Worm (Caenorhabditis elegans) whole organism, late embryonic: ENCODE results near the gene mrp-7.

Experiments
- ceh-22 ChIP-seq: sonication (generic microtip); optimal IDR thresholded peaks from 2 replicates; lab custom pipeline; 2017; ENCODE audit warnings: missing biosample characterization, missing genetic modification characterization
- fkh-10 ChIP-seq: fragments of 150-350 bp; optimal IDR thresholded peaks from 2 replicates; lab custom pipeline; 2014; ENCODE audit warnings: missing biosample characterization, missing genetic modification reagents, missing genetic modification characterization
- hlh-30 ChIP-seq: sonication (generic microtip); optimal IDR thresholded peaks from 2 replicates; lab custom pipeline; 2017; ENCODE audit warnings: antibody characterized with exemption, missing genetic modification characterization, missing compliant biosample characterization; ENCODE audit not compliant: insufficient read depth
- hlh-6 ChIP-seq: sonication (generic microtip); optimal IDR thresholded peaks from 2 replicates; lab custom pipeline; 2016; ENCODE audit warnings: missing genotype, missing genetic modification characterization, missing compliant biosample characterization
- pqm-1 ChIP-seq: sonication (generic microtip); optimal IDR thresholded peaks from 2 replicates; lab custom pipeline; 2016; ENCODE audit warnings: missing genetic modification characterization, missing compliant biosample characterization

ce11 chrV:19669959-19670358 lies 4.7 kb upstream of the mrp-7 start, which contains the start of gene Y43F8C.11:
- no peak for TF ChIP-seq ceh-22 (tag; lab: Kevin White, UChicago)
- TF ChIP-seq hlh-6, result no peak
- TF ChIP-seq hlh-30 (tag; lab: Kevin White, UChicago), result no peak
- TF ChIP-seq pqm-1 (tag; lab: Kevin White, UChicago), result no peak
- no peak for TF ChIP-seq fkh-10
